Worm (Caenorhabditis elegans) whole organism, L4 larva: Measurements from ENCODE around the gene srh-167.

ENCODE experiments used
- ama-1 ChIP-seq: fragments of 150-350 bp; optimal IDR thresholded peaks from 2 replicates; lab custom pipeline; 2014; ENCODE audit warnings: inconsistent platforms, mixed read lengths
- arid-1 ChIP-seq: fragments of 200-800 bp; sonication (Bioruptor generic); conservative IDR thresholded peaks from 2 replicates; pipeline ENCODE4 v1.3.6; 2022; ENCODE audit warnings: missing genetic modification reagents, missing genetic modification characterization, missing compliant biosample characterization
- ceh-20 ChIP-seq: fragments of 200-800 bp; sonication (Bioruptor generic); IDR thresholded peaks from 2 replicates; pipeline ENCODE4 v1.3.6; 2022; ENCODE audit warnings: missing genetic modification reagents, missing genetic modification characterization, missing compliant biosample characterization
- ceh-62 ChIP-seq: sonication (generic microtip); optimal IDR thresholded peaks from 2 replicates; lab custom pipeline; 2017; ENCODE audit warnings: missing biosample characterization, missing genetic modification characterization
- ces-1 ChIP-seq: fragments of 150-350 bp; sonication (generic microtip); optimal IDR thresholded peaks from 4 replicates; lab custom pipeline; 2014; ENCODE audit warnings: missing biosample characterization, missing genetic modification reagents, missing genetic modification characterization
- daf-8 ChIP-seq: fragments of 200-800 bp; sonication (Bioruptor generic); IDR thresholded peaks from 2 replicates; pipeline ENCODE4 v1.3.6; 2022; ENCODE audit warnings: missing genetic modification characterization, missing compliant biosample characterization
- dmd-6 ChIP-seq: fragments of 200-800 bp; sonication (Bioruptor generic); IDR thresholded peaks from 2 replicates; pipeline ENCODE4 v1.3.6; 2022; ENCODE audit warnings: missing genetic modification reagents, missing genetic modification characterization, missing compliant biosample characterization
- egl-43 ChIP-seq: fragments of 200-800 bp; sonication (Bioruptor generic); IDR thresholded peaks from 2 replicates; pipeline ENCODE4 v1.3.6; 2022; ENCODE audit warnings: missing genetic modification reagents, missing genetic modification characterization, missing compliant biosample characterization
- fos-1 ChIP-seq: fragments of 150-350 bp; optimal IDR thresholded peaks from 2 replicates; lab custom pipeline; 2014; ENCODE audit warnings: missing biosample characterization, missing genetic modification characterization
- hif-1 ChIP-seq, 2 experiments: sonication (generic microtip); optimal IDR thresholded peaks; 2 replicates each; lab custom pipeline; 2016 to 2017; ENCODE audit warnings: missing compliant biosample characterization in 2 of 2, missing genetic modification characterization in 2 of 2, missing genetic modification reagents in 2 of 2, missing genotype in 2 of 2, mild to moderate bottlenecking in 1 of 2
- hlh-11 ChIP-seq: fragments of 200-800 bp; sonication (Bioruptor generic); optimal IDR thresholded peaks from 2 replicates; lab custom pipeline; 2018; ENCODE audit warnings: mild to moderate bottlenecking, missing genetic modification characterization, missing compliant biosample characterization
- hlh-30 ChIP-seq: sonication (generic microtip); optimal IDR thresholded peaks from 2 replicates; lab custom pipeline; 2017; ENCODE audit warnings: antibody characterized with exemption, mild to moderate bottlenecking, missing genetic modification characterization, missing compliant biosample characterization; ENCODE audit not compliant: insufficient read depth
- jun-1 ChIP-seq: fragments of 150-350 bp; optimal IDR thresholded peaks from 2 replicates; lab custom pipeline; 2014; ENCODE audit warnings: missing biosample characterization, missing genetic modification reagents, missing genetic modification characterization
- lim-7 ChIP-seq: fragments of 200-800 bp; sonication (Bioruptor generic); IDR thresholded peaks from 2 replicates; pipeline ENCODE4 v1.3.6; 2022; ENCODE audit warnings: missing genetic modification characterization, missing compliant biosample characterization
- lin-29 ChIP-seq: fragments of 200-800 bp; sonication (Bioruptor generic); IDR thresholded peaks from 2 replicates; pipeline ENCODE4 v1.3.6; 2022; ENCODE audit warnings: missing genetic modification reagents, missing genetic modification characterization, missing compliant biosample characterization
- lin-39 ChIP-seq: fragments of 150-350 bp; optimal IDR thresholded peaks from 2 replicates; lab custom pipeline; 2014; ENCODE audit warnings: missing biosample characterization, missing genetic modification reagents, missing genetic modification characterization
- lir-3 ChIP-seq: sonication (generic microtip); optimal IDR thresholded peaks from 2 replicates; lab custom pipeline; 2016; ENCODE audit warnings: mild to moderate bottlenecking, missing genetic modification characterization, missing compliant biosample characterization
- mdl-1 ChIP-seq, 2 experiments: fragments of 150-350 bp in 1 of 2; sonication (generic microtip) in 1 of 2; optimal IDR thresholded peaks; 2 replicates each; lab custom pipeline; 2014 to 2017; ENCODE audit warnings: missing biosample characterization in 2 of 2, missing genetic modification characterization in 2 of 2
- mxl-3 ChIP-seq: fragments of 200-800 bp; sonication (Bioruptor generic); optimal IDR thresholded peaks from 2 replicates; lab custom pipeline; 2018; ENCODE audit warnings: mild to moderate bottlenecking, missing genetic modification characterization, missing compliant biosample characterization
- nhr-10 ChIP-seq: fragments of 150-350 bp; optimal IDR thresholded peaks from 2 replicates; lab custom pipeline; 2014; ENCODE audit warnings: missing biosample characterization, missing genetic modification characterization
- nhr-25 ChIP-seq: sonication (generic microtip); optimal IDR thresholded peaks from 2 replicates; lab custom pipeline; 2017; ENCODE audit warnings: missing genetic modification characterization, mild to moderate bottlenecking, missing compliant biosample characterization, antibody characterized with exemption, moderate library complexity, borderline replicate concordance; ENCODE audit not compliant: insufficient read depth
- nhr-41 ChIP-seq: fragments of 200-800 bp; sonication (Bioruptor generic); IDR thresholded peaks from 2 replicates; pipeline ENCODE4 v1.3.6; 2022; ENCODE audit warnings: missing genetic modification reagents, missing genetic modification characterization, missing compliant biosample characterization
- nhr-42 ChIP-seq: fragments of 200-800 bp; sonication (Bioruptor generic); IDR thresholded peaks from 2 replicates; pipeline ENCODE4 v1.3.6; 2022; ENCODE audit warnings: missing genetic modification characterization, missing compliant biosample characterization
- nhr-76 ChIP-seq: fragments of 150-350 bp; optimal IDR thresholded peaks from 2 replicates; lab custom pipeline; 2014; ENCODE audit warnings: missing biosample characterization, missing genetic modification characterization
- pha-4 ChIP-seq, 2 experiments: fragments of 150-350 bp in 1 of 2; fragments of 200-800 bp in 1 of 2; sonication (Bioruptor generic) in 1 of 2; IDR thresholded peaks in 1 of 2; optimal IDR thresholded peaks in 1 of 2; 2 replicates each; pipeline versions ENCODE4 v1.3.6 to Lab custom; 2014 to 2022; ENCODE audit warnings: missing genetic modification characterization in 2 of 2, missing genetic modification reagents in 2 of 2, missing biosample characterization in 1 of 2, missing compliant biosample characterization in 1 of 2
- php-3 ChIP-seq: fragments of 200-800 bp; sonication (Bioruptor generic); IDR thresholded peaks from 2 replicates; pipeline ENCODE4 v1.3.6; 2022; ENCODE audit warnings: missing genetic modification reagents, missing genetic modification characterization, missing compliant biosample characterization
- saeg-2 ChIP-seq: fragments of 200-800 bp; sonication (Bioruptor generic); IDR thresholded peaks from 2 replicates; pipeline ENCODE4 v1.3.6; 2022; ENCODE audit warnings: missing genetic modification reagents, missing genetic modification characterization, missing compliant biosample characterization
- sdz-12 ChIP-seq: fragments of 200-800 bp; sonication (Bioruptor generic); optimal IDR thresholded peaks from 2 replicates; lab custom pipeline; 2018; ENCODE audit warnings: mild to moderate bottlenecking, missing genetic modification characterization, missing compliant biosample characterization
- skn-1 ChIP-seq: fragments of 150-350 bp; optimal IDR thresholded peaks from 2 replicates; lab custom pipeline; 2014; ENCODE audit warnings: missing biosample characterization, missing genetic modification characterization
- tra-1 ChIP-seq: fragments of 200-800 bp; sonication (Bioruptor generic); IDR thresholded peaks from 2 replicates; pipeline ENCODE4 v1.3.6; 2022; ENCODE audit warnings: missing genetic modification reagents, missing genetic modification characterization, missing compliant biosample characterization
- unc-62 ChIP-seq, 3 experiments: fragments of 150-350 bp in 1 of 3; sonication (generic microtip); optimal IDR thresholded peaks in 2 of 3; peaks in 1 of 3; 1 replicate in 1 of 3; 2 replicates in 2 of 3; lab custom pipeline; 2014 to 2017; ENCODE audit warnings: missing biosample characterization in 3 of 3, missing genetic modification characterization in 3 of 3, missing genetic modification reagents in 3 of 3, missing genotype in 1 of 3
- zfp-3 ChIP-seq: fragments of 200-800 bp; sonication (Bioruptor generic); conservative IDR thresholded peaks from 2 replicates; pipeline ENCODE4 v1.3.6; 2022; ENCODE audit warnings: missing genetic modification reagents, missing genetic modification characterization, missing compliant biosample characterization
- zip-11 ChIP-seq: fragments of 200-800 bp; sonication (Bioruptor generic); IDR thresholded peaks from 2 replicates; pipeline ENCODE4 v1.3.6; 2022; ENCODE audit warnings: missing genetic modification characterization, missing compliant biosample characterization
- zip-2 ChIP-seq: fragments of 150-350 bp; optimal IDR thresholded peaks from 2 replicates; lab custom pipeline; 2014; ENCODE audit warnings: missing biosample characterization, missing genetic modification characterization

srh-167 gene

DNA sequence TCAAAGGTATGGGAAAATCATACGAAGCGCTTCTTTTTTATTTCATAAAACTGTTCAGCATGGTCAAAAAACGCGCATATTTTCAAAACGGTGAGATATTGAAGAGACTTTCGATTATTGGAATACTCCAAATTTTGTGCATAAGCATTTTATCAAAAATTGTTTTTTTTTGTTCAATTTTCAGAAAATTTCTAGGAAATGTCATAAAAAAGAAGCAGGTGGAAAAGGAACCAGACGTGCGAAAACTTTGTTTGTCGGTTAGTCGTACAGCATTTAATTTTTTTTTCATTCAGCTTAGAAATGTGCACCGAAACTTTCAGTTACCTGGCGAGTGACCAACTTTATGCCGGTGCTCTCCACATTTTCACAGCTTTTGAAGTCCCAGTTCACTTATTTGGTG, at the start of gene srh-167:
Gene srh-167, plus strand, starts transcription at position 301 of the 400 bp plus-strand sequence.
- TF ChIP-seq sdz-12 (GFP tag; lab: Kevin White, UChicago) (no peak), mdl-1 (tag; optimal IDR thresholded peaks at IDR 0.05; lab: Kevin White, UChicago) (no peak), hlh-11 (tag; lab: Kevin White, UChicago) (no peak), nhr-41 (GFP tag; lab: Robert Waterston, UW) (no peak), skn-1 (no peak), tra-1 (GFP tag; lab: Robert Waterston, UW) (no peak), lir-3 (no peak), mxl-3 (GFP tag; lab: Kevin White, UChicago) (no peak), hlh-30 (tag; lab: Kevin White, UChicago) (no peak), pha-4 (GFP tag; IDR thresholded peaks at IDR 0.05; lab: Robert Waterston, UW) (no peak), pha-4 (tag; optimal IDR thresholded peaks at IDR 0.05; lab: Kevin White, UChicago) (no peak), jun-1 (tag; lab: Kevin White, UChicago) (no peak), dmd-6 (GFP tag; lab: Robert Waterston, UW) (no peak), ceh-20 (GFP tag; lab: Robert Waterston, UW) (no peak), ama-1 (lab: Kevin White, UChicago) (no peak), ces-1 (no peak), hif-1 (tag; optimal IDR thresholded peaks at IDR 0.05; lab: Kevin White, UChicago) (no peak), egl-43 (GFP tag; lab: Robert Waterston, UW) (no peak), nhr-10 (no peak), daf-8 (no peak), zip-2 (tag; lab: Kevin White, UChicago) (no peak)

DNA sequence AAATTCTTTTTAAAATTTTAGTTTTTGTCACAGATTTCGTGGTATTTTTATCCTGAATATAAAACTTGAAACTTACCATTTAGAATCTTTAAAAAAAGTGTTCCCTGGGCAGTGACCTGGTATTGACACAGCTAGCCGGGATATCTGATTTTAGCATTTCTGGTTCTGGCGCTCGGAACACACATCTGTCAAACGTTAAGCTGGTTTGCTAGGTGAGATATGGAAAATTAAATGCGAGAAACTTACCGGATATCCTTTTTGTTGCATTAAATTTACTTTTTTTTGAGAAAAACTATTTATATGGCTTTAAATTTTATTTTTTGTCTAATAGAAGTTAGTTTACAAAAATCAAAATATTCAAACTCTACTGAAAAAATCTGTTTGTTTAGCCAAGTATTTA, 47.7 kb upstream of the srh-167 start, which contains the start of gene F28G4.4:
Gene F28G4.4, minus strand, starts transcription at position 101 of the 400 bp plus-strand sequence.
- TF ChIP-seq lin-29 (no peak), unc-62 (GFP tag; optimal IDR thresholded peaks at IDR 0.05 in 1 of 2; lab: Kevin White, UChicago) (peak in 1 of 2 experiments; percentile 66), unc-62 (tag; optimal IDR thresholded peaks at IDR 0.05; lab: Kevin White, UChicago) (no peak)

DNA sequence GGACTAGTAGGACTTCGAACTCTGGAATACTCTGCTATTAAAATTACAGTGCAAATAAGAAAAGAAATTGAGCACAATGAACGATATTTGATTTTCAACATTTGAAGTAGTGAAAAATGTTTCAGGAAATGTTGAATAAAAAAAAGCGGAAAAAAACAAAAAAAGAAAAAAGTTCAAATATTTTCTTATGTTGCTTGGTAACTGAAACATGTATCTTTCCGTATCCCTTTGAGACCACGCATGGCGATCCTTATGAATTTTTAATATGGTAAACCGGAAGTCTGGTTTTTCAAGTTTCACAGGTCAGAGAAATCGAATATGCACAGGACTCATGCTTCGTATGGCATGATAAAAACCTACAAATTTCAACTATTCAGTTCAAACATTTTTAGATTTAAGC, 45.9 kb upstream of the srh-167 start, which contains the start of gene F28G4.3:
Gene F28G4.3, minus strand, starts transcription at position 101 of the 400 bp plus-strand sequence.
- TF ChIP-seq nhr-25 (tag; lab: Kevin White, UChicago) (no peak), nhr-42 (GFP tag; lab: Robert Waterston, UW) (no peak), saeg-2 (GFP tag; lab: Robert Waterston, UW) (no peak), lim-7 (GFP tag; lab: Robert Waterston, UW) (no peak), lin-39 (tag; lab: Kevin White, UChicago) (no peak), lir-3 (no peak), zip-11 (no peak), ceh-62 (tag; lab: Kevin White, UChicago) (no peak), zfp-3 (no peak), zip-2 (tag; lab: Kevin White, UChicago) (no peak), fos-1 (tag; lab: Kevin White, UChicago) (no peak), nhr-76 (tag; lab: Kevin White, UChicago) (no peak), php-3 (GFP tag; lab: Robert Waterston, UW) (no peak), arid-1 (no peak), ceh-20 (GFP tag; lab: Robert Waterston, UW) (no peak)

DNA sequence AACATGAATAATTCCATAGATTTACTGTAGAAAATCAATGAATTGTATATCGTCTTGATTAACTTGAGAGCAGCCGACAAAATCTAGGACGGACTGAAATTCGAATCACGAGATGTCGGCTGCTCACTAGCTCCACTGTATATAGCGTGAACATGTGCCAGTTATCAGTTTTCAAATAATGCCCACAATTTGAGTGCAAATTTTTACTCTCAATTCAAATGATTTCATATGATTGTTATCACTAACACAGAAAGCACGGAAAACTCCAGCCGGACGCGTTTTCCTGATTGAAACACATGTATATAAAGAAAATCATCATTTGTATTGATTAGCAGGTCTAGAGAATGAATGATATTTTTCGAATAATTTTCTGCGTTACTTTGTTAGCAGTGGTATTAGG, 41.1 kb upstream of the srh-167 start, which contains the start of gene oac-5:
Gene oac-5, plus strand, starts transcription at position 301 of the 400 bp plus-strand sequence.
- no peak for TF ChIP-seq hlh-30 (tag; lab: Kevin White, UChicago)
- peak; percentile 75 for TF ChIP-seq dmd-6 (GFP tag; lab: Robert Waterston, UW)
